Fruit fly (Drosophila melanogaster): ENCODE data around the gene Cox17.

Gene Cox17

DNA sequence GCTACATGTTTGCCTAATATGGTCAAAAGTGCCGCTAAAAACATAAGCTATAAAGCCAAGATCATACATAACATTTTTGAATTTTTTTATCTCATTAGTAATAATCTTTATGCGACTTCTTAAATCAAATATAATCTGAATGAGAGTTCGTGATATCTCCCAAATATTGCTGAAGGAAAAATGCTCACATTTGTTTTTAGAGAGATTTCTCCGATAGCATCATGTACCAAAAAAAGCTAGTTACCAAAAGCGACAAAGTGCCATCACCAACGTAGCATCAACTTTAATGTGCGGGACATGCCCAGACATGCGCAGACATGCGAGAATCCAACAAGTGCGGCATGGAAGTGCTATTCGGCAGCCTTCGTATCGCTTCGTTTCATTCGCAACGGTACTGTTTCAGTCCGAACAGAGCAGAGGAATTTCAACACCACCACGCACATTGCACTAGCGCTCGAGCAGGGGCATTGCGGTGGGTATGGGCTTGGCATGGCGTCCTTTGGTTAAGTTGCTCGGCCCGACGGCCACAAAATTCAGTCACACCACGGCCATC is 4.7 kb upstream of the Cox17 start, which contains the start of gene Rab3-GEF:
Gene Rab3-GEF (plus strand): TSS at position 537 of the 553 bp plus-strand sequence.
- no peak for TF ChIP-seq insv (optimal IDR thresholded peaks at IDR 0.05)
- TF ChIP-seq psq (optimal IDR thresholded peaks at IDR 0.05) = no peak
- TF ChIP-seq Sin3A (optimal IDR thresholded peaks at IDR 0.05) = no peak
- no peak for TF ChIP-seq ttk (optimal IDR thresholded peaks at IDR 0.05)
- TF ChIP-seq Myc (optimal IDR thresholded peaks at IDR 0.05) = no peak

- TF ChIP-seq psq (optimal IDR thresholded peaks at IDR 0.05) (no peak), Myc (optimal IDR thresholded peaks at IDR 0.05) (no peak), ttk (optimal IDR thresholded peaks at IDR 0.05) (no peak), Sin3A (optimal IDR thresholded peaks at IDR 0.05) (no peak), h (optimal IDR thresholded peaks at IDR 0.05) (no peak), insv (optimal IDR thresholded peaks at IDR 0.05) (no peak)
These were observed 1.4 kb upstream of the Cox17 start, which contains the start of the genes CG15027 and Dbct for dm6 chrX:15085777-15086510. CG15027 (minus strand) TSS chrX:15085827. Dbct (plus strand) TSS chrX:15086125.

- TF ChIP-seq h (optimal IDR thresholded peaks at IDR 0.05) = no peak
- TF ChIP-seq insv (optimal IDR thresholded peaks at IDR 0.05) = no peak
- TF ChIP-seq ttk (optimal IDR thresholded peaks at IDR 0.05) = no peak
- no peak for TF ChIP-seq psq (optimal IDR thresholded peaks at IDR 0.05)
- no peak for TF ChIP-seq Myc (optimal IDR thresholded peaks at IDR 0.05)
- TF ChIP-seq Sin3A (optimal IDR thresholded peaks at IDR 0.05) = no peak
These were observed 1.8 kb downstream of the Cox17 start, which contains the start of gene CG33178 for dm6 chrX:15082681-15083080. CG33178 (plus strand) TSS chrX:15082827.

dm6 chrX:15080780-15081402 is 3.6 kb downstream of the Cox17 start, which contains the start of gene CG33177:
CG33177 (plus strand) TSS chrX:15081367.
- TF ChIP-seq h (optimal IDR thresholded peaks at IDR 0.05) = no peak
- TF ChIP-seq ttk (optimal IDR thresholded peaks at IDR 0.05) = no peak
- no peak for TF ChIP-seq Myc (optimal IDR thresholded peaks at IDR 0.05)
- no peak for TF ChIP-seq insv (optimal IDR thresholded peaks at IDR 0.05)
- no peak for TF ChIP-seq Sin3A (optimal IDR thresholded peaks at IDR 0.05)
- TF ChIP-seq psq (optimal IDR thresholded peaks at IDR 0.05) = no peak

DNA sequence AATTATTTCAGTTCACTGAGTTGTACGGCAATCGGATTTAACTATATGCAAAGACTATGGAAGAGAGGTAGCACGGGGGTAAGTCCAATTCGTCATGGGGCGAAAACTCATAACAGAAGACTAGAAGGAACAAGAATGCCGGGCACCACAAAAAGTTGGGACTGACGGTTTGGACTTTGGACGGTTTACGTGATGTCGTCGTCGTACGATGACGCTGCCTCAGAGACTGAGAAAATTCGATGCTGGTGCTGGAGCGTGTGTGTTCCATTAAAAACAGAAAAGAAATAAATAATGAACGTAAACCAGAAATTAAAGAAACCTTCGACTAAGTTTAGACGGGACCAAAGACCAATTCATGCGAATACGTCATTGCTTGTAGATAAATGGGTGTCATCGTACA is 4.6 kb downstream of the Cox17 start:
- TF ChIP-seq Sin3A (optimal IDR thresholded peaks at IDR 0.05) (no peak), Myc (optimal IDR thresholded peaks at IDR 0.05) (no peak), ttk (optimal IDR thresholded peaks at IDR 0.05) (no peak), h (optimal IDR thresholded peaks at IDR 0.05) (no peak), psq (optimal IDR thresholded peaks at IDR 0.05) (no peak), insv (optimal IDR thresholded peaks at IDR 0.05) (no peak)

- TF ChIP-seq h (optimal IDR thresholded peaks at IDR 0.05) (no peak), Sin3A (optimal IDR thresholded peaks at IDR 0.05) (no peak), ttk (optimal IDR thresholded peaks at IDR 0.05) (no peak), Myc (optimal IDR thresholded peaks at IDR 0.05) (no peak), insv (optimal IDR thresholded peaks at IDR 0.05) (no peak), psq (optimal IDR thresholded peaks at IDR 0.05) (no peak)
These were observed 5.2 kb downstream of the Cox17 start for dm6 chrX:15079163-15079809.

dm6 chrX:15078394-15078793 is 6.1 kb downstream of the Cox17 start:
- no peak for TF ChIP-seq h (optimal IDR thresholded peaks at IDR 0.05)
- TF ChIP-seq psq (optimal IDR thresholded peaks at IDR 0.05) = no peak
- no peak for TF ChIP-seq Myc (optimal IDR thresholded peaks at IDR 0.05)
- TF ChIP-seq insv (optimal IDR thresholded peaks at IDR 0.05) = no peak

DNA sequence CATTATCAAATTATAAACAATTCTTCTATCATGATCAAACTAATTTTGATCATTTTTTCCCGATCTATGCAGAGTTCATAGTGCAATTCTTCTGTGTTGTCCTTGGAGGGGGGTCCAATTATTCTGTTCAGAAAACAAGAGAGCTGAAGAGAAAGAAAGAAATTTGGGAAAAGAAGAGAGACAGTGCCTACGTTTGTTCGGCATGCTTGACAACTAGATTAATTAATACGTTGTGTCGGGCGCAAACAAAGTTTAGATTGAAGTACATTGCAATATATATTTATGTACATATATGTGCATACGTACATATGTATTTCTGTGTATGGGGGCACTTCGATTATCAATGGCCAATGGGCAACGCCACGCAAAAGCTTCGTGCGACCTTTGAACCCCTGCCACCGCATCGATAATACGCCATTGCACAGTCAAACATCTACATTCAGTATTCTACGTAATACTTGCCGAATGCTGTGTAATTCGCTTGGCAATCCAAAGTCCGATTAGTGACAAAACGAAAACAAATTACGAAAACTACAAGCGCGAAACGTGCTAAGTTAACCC is 6.8 kb downstream of the Cox17 start:
- TF ChIP-seq Myc (optimal IDR thresholded peaks at IDR 0.05) (no peak), insv (optimal IDR thresholded peaks at IDR 0.05) (no peak)

DNA sequence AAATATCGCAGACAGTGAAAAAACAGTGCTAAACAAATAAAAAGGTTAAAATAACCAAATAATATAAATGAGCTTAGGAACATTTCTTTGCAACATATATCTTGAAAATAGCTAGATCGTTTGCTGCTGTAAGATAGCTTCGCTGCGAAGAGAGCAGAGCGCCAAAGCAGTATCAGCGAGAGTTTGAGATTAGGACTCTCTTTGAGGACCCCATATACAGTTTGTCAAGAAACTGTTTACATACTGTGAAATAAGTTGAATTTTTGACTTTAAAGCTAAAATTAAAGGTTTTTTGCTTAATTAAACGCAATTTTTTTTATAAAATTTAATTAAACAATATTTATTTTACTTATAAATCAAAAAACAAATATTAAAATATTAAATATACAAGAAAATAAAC is 7.9 kb downstream of the Cox17 start:
- no peak for TF ChIP-seq Myc (optimal IDR thresholded peaks at IDR 0.05)
- TF ChIP-seq insv (optimal IDR thresholded peaks at IDR 0.05) = no peak
- no peak for TF ChIP-seq Sin3A (optimal IDR thresholded peaks at IDR 0.05)
- no peak for TF ChIP-seq psq (optimal IDR thresholded peaks at IDR 0.05)
- no peak for TF ChIP-seq ttk (optimal IDR thresholded peaks at IDR 0.05)
- TF ChIP-seq h (optimal IDR thresholded peaks at IDR 0.05) = no peak

DNA sequence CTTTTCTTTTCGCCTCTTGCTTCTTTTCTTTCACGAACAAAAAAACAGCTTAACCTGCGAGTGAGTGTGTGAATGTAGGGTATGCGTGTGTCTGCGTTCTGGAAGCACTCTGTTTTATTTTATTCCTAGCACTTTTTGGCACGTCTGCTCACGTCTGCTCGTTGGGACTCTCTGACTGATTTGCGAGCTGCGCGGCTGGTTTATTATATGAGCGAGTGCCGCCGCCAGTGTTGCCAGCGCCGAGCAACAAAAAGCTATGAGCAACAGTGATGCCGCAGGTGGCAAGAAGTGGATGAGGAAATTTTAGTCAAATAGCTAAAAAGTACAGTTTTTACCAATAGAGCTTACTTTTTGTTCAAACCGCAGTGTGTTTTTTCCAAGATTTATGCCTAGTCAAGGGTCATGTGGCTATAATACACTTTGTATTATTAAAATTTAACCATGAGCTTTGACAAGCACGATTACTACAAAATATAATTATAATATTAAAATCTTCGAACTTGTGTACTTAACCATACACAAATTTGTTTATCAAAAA is 8.4 kb downstream of the Cox17 start, which contains the start of gene Lsd-2:
Gene Lsd-2 (minus strand): TSS at position 183 of the 538 bp plus-strand sequence.
- TF ChIP-seq ttk (optimal IDR thresholded peaks at IDR 0.05) (no peak), insv (optimal IDR thresholded peaks at IDR 0.05) (no peak)

DNA sequence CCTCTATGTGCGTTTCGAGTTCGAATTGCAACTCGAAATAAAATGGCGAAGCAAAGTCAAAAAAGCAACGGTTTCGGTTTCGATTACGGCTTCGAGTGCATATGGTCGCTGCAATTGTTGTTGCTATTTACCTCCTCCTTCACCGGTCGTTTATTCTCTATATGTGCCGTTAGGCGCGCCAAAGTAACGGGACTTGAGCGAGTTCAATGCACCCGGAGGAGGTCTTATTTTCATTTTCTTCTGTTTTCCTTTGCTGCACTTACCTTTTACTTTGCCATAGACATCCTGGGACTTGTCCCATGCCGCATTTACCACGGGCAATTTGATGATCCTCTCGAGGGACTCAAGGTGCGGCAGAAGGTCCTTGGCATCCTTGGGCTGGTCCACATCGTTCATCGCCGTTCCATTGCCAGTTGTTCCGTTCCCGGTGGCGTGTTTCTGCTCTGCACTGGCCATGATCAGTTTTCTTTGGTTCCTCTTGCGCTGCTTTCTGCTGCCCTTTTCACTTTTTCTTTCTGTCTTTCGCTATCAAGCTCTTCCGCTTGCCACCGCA is 8.9 kb downstream of the Cox17 start:
- no peak for TF ChIP-seq psq (optimal IDR thresholded peaks at IDR 0.05)
- TF ChIP-seq ttk (optimal IDR thresholded peaks at IDR 0.05) = no peak
- TF ChIP-seq insv (optimal IDR thresholded peaks at IDR 0.05) = no peak
- no peak for TF ChIP-seq Sin3A (optimal IDR thresholded peaks at IDR 0.05)
